Worm (Caenorhabditis elegans) whole organism, L1 larva: Measurements from ENCODE around the gene K01D12.1.

Experiments used
- ces-1 ChIP-seq: fragments of 150-350 bp; optimal IDR thresholded peaks from 2 replicates; lab custom pipeline; 2014; ENCODE audit warnings: missing biosample characterization, missing genetic modification reagents, missing genetic modification characterization
- egl-27 ChIP-seq, 2 experiments: fragments of 150-350 bp in 1 of 2; sonication (generic microtip); optimal IDR thresholded peaks; 3 replicates each; lab custom pipeline; 2017 to 2018; ENCODE audit warnings: missing biosample characterization in 2 of 2, missing genetic modification characterization in 2 of 2, missing genetic modification reagents in 2 of 2
- lin-15B ChIP-seq: fragments of 150-350 bp; sonication (generic microtip); optimal IDR thresholded peaks from 3 replicates; lab custom pipeline; 2014; ENCODE audit warnings: missing biosample characterization, missing genetic modification characterization
- lin-35 ChIP-seq, 2 experiments: fragments of 150-350 bp; optimal IDR thresholded peaks; 2 replicates each; lab custom pipeline; 2014; ENCODE audit warnings: missing biosample characterization in 2 of 2, missing genetic modification characterization in 2 of 2, missing genetic modification reagents in 2 of 2
- lsy-2 ChIP-seq, 2 experiments: fragments of 150-350 bp; optimal IDR thresholded peaks; 2 replicates each; lab custom pipeline; 2014; ENCODE audit warnings: missing biosample characterization in 2 of 2, missing genetic modification characterization in 2 of 2
- nhr-71 ChIP-seq: sonication (generic microtip); optimal IDR thresholded peaks from 2 replicates; lab custom pipeline; 2016; ENCODE audit warnings: mild to moderate bottlenecking, missing genetic modification characterization, moderate library complexity, missing compliant biosample characterization

ce11 chrV:12345808-12346207 is 31.5 kb upstream of the K01D12.1 start, which contains the start of gene snb-2:
- TF ChIP-seq ces-1 (GFP tag; lab: Kevin White, UChicago) (no peak), lin-35 (GFP tag; optimal IDR thresholded peaks at IDR 0.05; lab: Kevin White, UChicago) (no peak), nhr-71 (no peak), lin-15B (tag; lab: Kevin White, UChicago) (no peak), egl-27 (tag; optimal IDR thresholded peaks at IDR 0.05; lab: Kevin White, UChicago) (no peak), lsy-2 (tag; optimal IDR thresholded peaks at IDR 0.05; lab: Kevin White, UChicago) (no peak)
